Fruit fly (Drosophila melanogaster) whole organism, embryonic: Measurements from ENCODE around the gene Gad1.

Experiments used
- CG10543 ChIP-seq: fragments of 200-800 bp; sonication (Bioruptor generic); optimal IDR thresholded peaks from 3 replicates; lab custom pipeline; 2017; ENCODE audit warnings: missing biosample characterization, mild to moderate bottlenecking, missing genetic modification characterization, moderate library complexity
- CG10654 ChIP-seq: fragments of 200-800 bp; sonication (Bioruptor generic); optimal IDR thresholded peaks from 2 replicates; lab custom pipeline; 2016; ENCODE audit warnings: missing biosample characterization, missing genetic modification characterization
- CG11504 ChIP-seq: fragments of 200-800 bp; sonication (Bioruptor generic); optimal IDR thresholded peaks from 3 replicates; lab custom pipeline; 2019; ENCODE audit warnings: missing biosample characterization, mild to moderate bottlenecking, missing genetic modification characterization, moderate library complexity
- CG13287 ChIP-seq: fragments of 200-800 bp; sonication (Bioruptor generic); IDR thresholded peaks from 2 replicates; pipeline ENCODE4 v1.3.6; 2022; ENCODE audit warnings: missing biosample characterization, missing genetic modification characterization; ENCODE audit not compliant: partially characterized antibody
- CG14667 ChIP-seq: fragments of 200-800 bp; sonication (Bioruptor generic); IDR thresholded peaks from 2 replicates; pipeline ENCODE4 v1.3.6; 2022; ENCODE audit warnings: missing biosample characterization, missing genetic modification characterization
- CG16813 ChIP-seq: fragments of 200-800 bp; sonication (Bioruptor generic); IDR thresholded peaks from 3 replicates; pipeline ENCODE4 v1.3.6; 2022; ENCODE audit warnings: missing biosample characterization, missing genetic modification characterization; ENCODE audit not compliant: partially characterized antibody
- CG18619 ChIP-seq: fragments of 200-800 bp; sonication (Bioruptor generic); optimal IDR thresholded peaks from 3 replicates; lab custom pipeline; 2017; ENCODE audit warnings: missing biosample characterization, mild to moderate bottlenecking, missing genetic modification characterization
- CG2889 ChIP-seq: fragments of 200-800 bp; sonication (Bioruptor generic); IDR thresholded peaks from 3 replicates; pipeline ENCODE4 v1.3.6; 2022; ENCODE audit warnings: missing biosample characterization, missing genetic modification characterization
- CG34376 ChIP-seq: fragments of 200-800 bp; sonication (Bioruptor generic); optimal IDR thresholded peaks from 2 replicates; lab custom pipeline; 2018; ENCODE audit warnings: missing biosample characterization, mild to moderate bottlenecking, missing genetic modification characterization
- CG42726 ChIP-seq: fragments of 200-800 bp; sonication (Bioruptor generic); IDR thresholded peaks from 2 replicates; pipeline ENCODE4 v1.3.6; 2022; ENCODE audit warnings: missing biosample characterization, missing genetic modification characterization; ENCODE audit not compliant: partially characterized antibody
- CG5245 ChIP-seq: fragments of 200-800 bp; sonication (Bioruptor generic); optimal IDR thresholded peaks from 3 replicates; lab custom pipeline; 2016; ENCODE audit warnings: missing biosample characterization, missing genetic modification characterization
- CG9797 ChIP-seq: fragments of 200-800 bp; sonication (Bioruptor generic); optimal IDR thresholded peaks from 3 replicates; lab custom pipeline; 2018; ENCODE audit warnings: missing biosample characterization, mild to moderate bottlenecking, missing genetic modification characterization
- Hr39 ChIP-seq: fragments of >200 bp; optimal IDR thresholded peaks from 2 replicates; lab custom pipeline; 2017
- Hr78 ChIP-seq, 2 experiments: fragments of 200-800 bp in 1 of 2; fragments of >200 bp in 1 of 2; sonication (Bioruptor generic) in 1 of 2; optimal IDR thresholded peaks; 2 replicates each; lab custom pipeline; 2017 to 2019; ENCODE audit warnings: missing biosample characterization in 2 of 2, missing genetic modification characterization in 2 of 2, mild to moderate bottlenecking in 1 of 2, moderate library complexity in 1 of 2
- Lhr ChIP-seq: fragments of 200-800 bp; sonication (Bioruptor generic); optimal IDR thresholded peaks from 3 replicates; lab custom pipeline; 2017; ENCODE audit warnings: mild to moderate bottlenecking, missing biosample characterization, missing genetic modification reagents, missing genetic modification characterization
- Med ChIP-seq: fragments of 200-800 bp; sonication (Bioruptor generic); peaks from one replicate; lab custom pipeline; 2016; ENCODE audit warnings: missing biosample characterization, missing genetic modification characterization, mild to moderate bottlenecking, inconsistent platforms, moderate library complexity
- Poxn ChIP-seq: fragments of 200-800 bp; sonication (Bioruptor generic); IDR thresholded peaks from 2 replicates; pipeline ENCODE4 v1.3.6; 2022; ENCODE audit warnings: missing biosample characterization, missing genetic modification characterization
- Sox100B ChIP-seq: fragments of 200-800 bp; sonication (Bioruptor generic); optimal IDR thresholded peaks from 3 replicates; lab custom pipeline; 2018; ENCODE audit warnings: missing biosample characterization, mild to moderate bottlenecking, missing genetic modification characterization
- Taf1 ChIP-seq: fragments of 200-800 bp; sonication (Bioruptor generic); IDR thresholded peaks from 2 replicates; pipeline ENCODE4 v1.3.6; 2022; ENCODE audit warnings: missing biosample characterization, missing genetic modification characterization
- caup ChIP-seq: fragments of 200-800 bp; sonication (Bioruptor generic); optimal IDR thresholded peaks from 3 replicates; lab custom pipeline; 2017; ENCODE audit warnings: missing biosample characterization, mild to moderate bottlenecking, missing genetic modification characterization, moderate library complexity; ENCODE audit not compliant: severe bottlenecking
- cg ChIP-seq: fragments of 200-800 bp; sonication (Bioruptor generic); optimal IDR thresholded peaks from 3 replicates; lab custom pipeline; 2019; ENCODE audit warnings: missing biosample characterization, mild to moderate bottlenecking, missing genetic modification characterization, moderate library complexity
- cwo ChIP-seq: fragments of 200-800 bp; sonication (Bioruptor generic); optimal IDR thresholded peaks from 3 replicates; lab custom pipeline; 2017; ENCODE audit warnings: missing biosample characterization, missing genetic modification characterization, mild to moderate bottlenecking, moderate library complexity, missing genetic modification reagents
- dimm ChIP-seq: fragments of 200-800 bp; sonication (Bioruptor generic); IDR thresholded peaks from 2 replicates; pipeline ENCODE4 v1.3.6; 2022; ENCODE audit warnings: missing biosample characterization, missing genetic modification characterization
- dmrt11E ChIP-seq: fragments of 200-800 bp; sonication (Bioruptor generic); optimal IDR thresholded peaks from 3 replicates; lab custom pipeline; 2018; ENCODE audit warnings: missing biosample characterization, mild to moderate bottlenecking, missing genetic modification characterization, moderate library complexity
- exex ChIP-seq: fragments of 200-800 bp; sonication (Bioruptor generic); optimal IDR thresholded peaks from 4 replicates; lab custom pipeline; 2018; ENCODE audit warnings: missing biosample characterization, mild to moderate bottlenecking, missing genetic modification characterization, moderate library complexity
- grn ChIP-seq: fragments of 200-800 bp; sonication (Bioruptor generic); optimal IDR thresholded peaks from 3 replicates; lab custom pipeline; 2017; ENCODE audit warnings: missing biosample characterization, missing genetic modification characterization
- jing ChIP-seq: fragments of 200-800 bp; sonication (Bioruptor generic); optimal IDR thresholded peaks from 2 replicates; lab custom pipeline; 2018; ENCODE audit warnings: missing biosample characterization, mild to moderate bottlenecking, missing genetic modification characterization
- mirr ChIP-seq: fragments of 200-800 bp; sonication (Bioruptor generic); optimal IDR thresholded peaks from 3 replicates; lab custom pipeline; 2018; ENCODE audit warnings: missing biosample characterization, mild to moderate bottlenecking, missing genetic modification characterization
- nerfin-1 ChIP-seq: fragments of 200-800 bp; sonication (Bioruptor generic); optimal IDR thresholded peaks from 3 replicates; lab custom pipeline; 2019; ENCODE audit warnings: missing biosample characterization, mild to moderate bottlenecking, missing genetic modification characterization, moderate library complexity
- pita ChIP-seq: fragments of 200-800 bp; sonication (Bioruptor generic); optimal IDR thresholded peaks from 2 replicates; lab custom pipeline; 2017; ENCODE audit warnings: missing biosample characterization, mild to moderate bottlenecking, missing genetic modification characterization
- pnt ChIP-seq: fragments of 200-800 bp; sonication (Bioruptor generic); optimal IDR thresholded peaks from 3 replicates; lab custom pipeline; 2016; ENCODE audit warnings: missing biosample characterization, missing genetic modification characterization
- sd ChIP-seq: fragments of 200-800 bp; sonication (Bioruptor generic); optimal IDR thresholded peaks from 3 replicates; lab custom pipeline; 2018; ENCODE audit warnings: missing biosample characterization, mild to moderate bottlenecking, missing genetic modification characterization, moderate library complexity
- sens-2 ChIP-seq: fragments of 200-800 bp; sonication (Bioruptor generic); IDR thresholded peaks from 2 replicates; pipeline ENCODE4 v1.3.6; 2022; ENCODE audit warnings: missing biosample characterization, missing genetic modification characterization
- slbo ChIP-seq: fragments of 200-800 bp; sonication (Bioruptor generic); IDR thresholded peaks from 2 replicates; pipeline ENCODE4 v1.3.6; 2022; ENCODE audit warnings: missing biosample characterization, missing genetic modification characterization
- sr ChIP-seq: fragments of 200-800 bp; sonication (Bioruptor generic); IDR thresholded peaks from 3 replicates; pipeline ENCODE4 v1.3.6; 2022; ENCODE audit warnings: missing biosample characterization, missing genetic modification characterization
- sug ChIP-seq: fragments of 200-800 bp; optimal IDR thresholded peaks from 2 replicates; lab custom pipeline; 2019; ENCODE audit warnings: missing biosample characterization, mild to moderate bottlenecking, missing genetic modification characterization, moderate library complexity
- wdn ChIP-seq: fragments of 200-800 bp; sonication (Bioruptor generic); IDR thresholded peaks from 2 replicates; pipeline ENCODE4 v1.3.6; 2022; ENCODE audit warnings: missing biosample characterization, missing genetic modification characterization
- zen2 ChIP-seq: fragments of 200-800 bp; sonication (Bioruptor generic); IDR thresholded peaks from 3 replicates; pipeline ENCODE4 v1.3.6; 2022; ENCODE audit warnings: missing biosample characterization, missing genetic modification characterization; ENCODE audit not compliant: partially characterized antibody

Gene Gad1

DNA sequence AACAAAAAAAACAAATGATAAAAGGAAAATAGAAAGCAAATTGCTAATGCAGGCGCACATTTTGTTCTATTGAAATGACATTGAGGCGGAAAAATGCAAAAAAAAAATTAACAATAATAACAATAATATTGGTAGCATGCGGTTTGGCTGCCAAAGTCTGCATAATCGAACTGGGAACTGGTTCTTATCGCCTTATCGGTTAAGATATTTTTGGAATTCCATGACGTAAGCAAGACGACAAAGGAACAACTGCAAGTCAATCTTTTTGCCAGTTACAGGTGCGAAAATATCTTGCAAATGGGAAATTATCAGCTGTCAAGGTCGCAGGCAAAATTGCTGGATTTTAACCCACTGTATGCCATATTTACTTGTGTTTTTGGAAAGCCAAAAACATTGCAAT, 44.0 kb upstream of the Gad1 start:
- TF ChIP-seq CG2889 (GFP tag; lab: Robert Waterston, UW) (no peak), sd (tag; lab: Kevin White, UChicago) (peak; percentile 59)

DNA sequence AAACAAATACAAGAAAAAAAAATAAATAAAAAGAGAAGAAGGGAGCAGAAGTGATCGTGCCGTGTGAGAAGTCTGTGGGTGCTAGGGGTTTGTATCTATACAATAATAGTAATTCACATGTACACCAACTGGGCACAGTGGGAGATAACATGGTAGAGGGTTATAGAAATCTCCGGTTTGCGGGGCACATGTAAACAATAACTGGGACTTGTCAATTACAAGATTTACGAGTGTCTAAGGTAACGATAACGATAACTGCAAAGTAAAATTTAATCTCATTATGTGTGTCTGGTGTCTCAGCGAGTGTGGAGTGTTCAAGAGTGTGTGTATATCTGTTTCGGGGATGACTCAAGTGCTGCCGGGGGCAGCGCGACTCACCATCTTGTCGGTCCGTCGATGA, 42.2 kb upstream of the Gad1 start:
- no peak for TF ChIP-seq jing (GFP tag; lab: Kevin White, UChicago)
- no peak for TF ChIP-seq Taf1 (GFP tag; lab: Robert Waterston, UW)
- 0 out of 3 replicates have a peak, but pooled peaks have one; percentile 14 for TF ChIP-seq CG16813 (GFP tag; lab: Robert Waterston, UW)
- no peak for TF ChIP-seq CG13287 (GFP tag; lab: Robert Waterston, UW)
- TF ChIP-seq exex (tag; lab: Kevin White, UChicago): peak; percentile 89
- TF ChIP-seq grn: peak; percentile 45
- TF ChIP-seq zen2: no peak
- TF ChIP-seq CG34376 (GFP tag; lab: Kevin White, UChicago): peak; percentile 42
- no peak for TF ChIP-seq Sox100B (GFP tag; lab: Kevin White, UChicago)
- no peak for TF ChIP-seq CG10654
- TF ChIP-seq sens-2 (GFP tag; lab: Robert Waterston, UW): no peak
- TF ChIP-seq sr: no peak
- no peak for TF ChIP-seq CG11504 (tag; lab: Kevin White, UChicago)
- no peak for TF ChIP-seq dmrt11E (tag; lab: Kevin White, UChicago)
- TF ChIP-seq CG10543: peak; percentile 14
- no peak for TF ChIP-seq CG14667 (GFP tag; lab: Robert Waterston, UW)
- TF ChIP-seq Lhr (GFP tag; lab: Kevin White, UChicago): no peak
- TF ChIP-seq mirr (GFP tag; lab: Kevin White, UChicago): peak; percentile 82
- TF ChIP-seq cwo (GFP tag; lab: Kevin White, UChicago): peak; percentile 3
- TF ChIP-seq CG42726 (GFP tag; lab: Robert Waterston, UW): no peak
- no peak for TF ChIP-seq CG5245 (GFP tag; lab: Kevin White, UChicago)
- no peak for TF ChIP-seq pnt (GFP tag; lab: Kevin White, UChicago)
- no peak for TF ChIP-seq Hr78 (GFP tag; optimal IDR thresholded peaks at IDR 0.05; lab: Kevin White, UChicago)
- TF ChIP-seq sug (tag; lab: Kevin White, UChicago): peak; percentile 39
- TF ChIP-seq caup (GFP tag; lab: Kevin White, UChicago): peak; percentile 64
- TF ChIP-seq CG18619 (GFP tag; lab: Kevin White, UChicago): no peak
- TF ChIP-seq pita (GFP tag; lab: Kevin White, UChicago): no peak
- TF ChIP-seq dimm: no peak
- peak; percentile 11 for TF ChIP-seq cg
- no peak for TF ChIP-seq CG9797 (GFP tag; lab: Kevin White, UChicago)

DNA sequence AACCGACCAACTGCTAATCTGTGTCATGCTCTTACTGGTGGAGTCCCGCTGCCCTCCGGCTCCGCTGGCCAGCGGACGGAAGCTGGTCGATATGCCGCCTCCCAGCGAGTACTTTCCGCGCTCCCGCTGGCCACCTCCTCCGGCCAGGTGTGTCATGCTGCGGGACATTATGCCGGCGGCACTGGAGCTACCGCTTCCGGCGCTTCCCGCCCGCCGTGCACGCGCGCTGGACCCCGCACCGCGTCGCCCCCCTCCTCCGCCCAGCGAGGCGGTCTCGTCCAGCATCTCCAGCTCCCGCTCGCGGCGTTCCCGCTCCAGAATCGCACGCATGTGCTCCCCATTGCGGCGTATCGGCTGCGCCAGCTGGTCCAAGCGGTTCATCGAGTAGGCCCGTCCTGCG, 40.0 kb upstream of the Gad1 start:
- TF ChIP-seq Hr39 (lab: Kevin White, UChicago): peak; percentile 52
- TF ChIP-seq Poxn: 0 out of 2 replicates have a peak, but pooled peaks have one; percentile 4
- TF ChIP-seq wdn: 0 out of 2 replicates have a peak, but pooled peaks have one; percentile 5
- peak; percentile 31; the same call in 1 of the 2 replicates for TF ChIP-seq slbo
- no peak for TF ChIP-seq nerfin-1
- TF ChIP-seq Med (GFP tag; lab: Kevin White, UChicago): peak; percentile 14
